Fruit fly (Drosophila melanogaster) S2 (cell line): ENCODE measurements around the gene CG9040.

Experiments used
- CG8478 ChIP-seq: fragments of >200 bp; optimal IDR thresholded peaks from 2 replicates; lab custom pipeline; 2018
- CTCF ChIP-seq, 2 experiments: fragments of >200 bp; optimal IDR thresholded peaks; 2 replicates each; lab custom pipeline; 2018

DNA sequence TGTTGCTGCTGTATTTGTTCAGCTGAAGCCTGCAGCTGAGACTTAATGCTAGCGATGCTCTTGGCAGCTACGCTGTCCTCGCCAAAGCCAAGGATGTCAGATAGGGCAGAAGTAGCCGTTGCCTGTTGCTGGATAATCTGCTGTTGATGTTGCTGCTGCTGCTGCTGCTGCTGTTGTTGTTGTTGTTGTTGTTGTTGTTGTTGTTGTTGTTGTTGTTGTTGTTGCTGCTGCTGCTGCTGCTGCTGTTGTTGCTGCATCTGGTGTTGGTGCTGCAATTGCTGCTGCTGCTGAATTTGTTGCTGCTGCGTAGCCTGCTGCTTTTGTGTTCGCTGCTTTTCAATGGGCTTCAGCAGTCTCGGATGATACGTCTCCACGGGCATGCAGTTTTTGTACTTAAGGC lies 39.9 kb downstream of the CG9040 start:
- TF ChIP-seq CTCF (optimal IDR thresholded peaks at IDR 0.05; lab: Kevin White, UChicago): no peak
- TF ChIP-seq CG8478 (lab: Kevin White, UChicago): no peak
